Worm (Caenorhabditis elegans) whole organism, L4/young adult: Measurements from ENCODE around the gene clec-187.

Experiments used
- dao-5 ChIP-seq: sonication (generic microtip); optimal IDR thresholded peaks from 2 replicates; lab custom pipeline; 2016; ENCODE audit warnings: missing genotype, missing genetic modification characterization, moderate library complexity, missing compliant biosample characterization
- him-1 ChIP-seq: sonication (generic microtip); optimal IDR thresholded peaks from 2 replicates; lab custom pipeline; 2016; ENCODE audit warnings: missing genotype, missing genetic modification reagents, missing genetic modification characterization, missing compliant biosample characterization

ce11 chrIV:12893166-12893565 is 21.9 kb upstream of the clec-187 start, which contains the start of gene K08D8.12:
- TF ChIP-seq him-1: no peak
- TF ChIP-seq dao-5 (tag; lab: Kevin White, UChicago): no peak
